Fruit fly (Drosophila melanogaster): ENCODE data around the gene CG14238.

DNA sequence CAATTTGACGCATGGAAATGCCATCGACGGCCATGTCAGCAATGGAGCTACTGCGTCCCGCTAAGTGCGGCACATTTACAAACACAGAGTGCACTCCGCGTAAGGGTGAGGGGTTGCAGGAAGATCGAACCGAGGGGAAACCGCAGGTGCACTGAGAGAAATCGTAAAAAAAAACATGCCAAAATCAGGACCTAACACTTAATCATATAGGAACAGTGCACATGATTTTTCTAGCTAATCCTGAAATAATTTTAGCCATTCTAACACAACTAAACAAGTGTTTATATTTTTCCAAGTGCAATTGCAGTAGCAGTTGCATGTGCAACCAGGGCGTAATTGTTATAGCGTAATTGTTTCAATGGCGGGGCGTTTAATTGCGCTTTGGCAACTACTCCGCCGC is 21.2 kb downstream of the CG14238 start:
- TF ChIP-seq CG8301 (tag; optimal IDR thresholded peaks at IDR 0.05) (peak; percentile 60), Pif1A (GFP tag; optimal IDR thresholded peaks at IDR 0.05) (peak; percentile 39), CG34367 (tag; optimal IDR thresholded peaks at IDR 0.05) (no peak), CG12605 (GFP tag; IDR thresholded peaks at IDR 0.05) (0 out of 2 replicates have a peak, but pooled peaks have one; percentile 25), CG15710 (tag; optimal IDR thresholded peaks at IDR 0.05) (no peak), CG9948 (tag; optimal IDR thresholded peaks at IDR 0.05) (peak; percentile 24), CG8159 (tag; optimal IDR thresholded peaks at IDR 0.05) (no peak), fd96Ca (GFP tag; IDR thresholded peaks at IDR 0.05) (peak; percentile 75)

All from whole organism, pupa.